Fruit fly (Drosophila melanogaster): ENCODE results near the gene mRpL20.

DNA sequence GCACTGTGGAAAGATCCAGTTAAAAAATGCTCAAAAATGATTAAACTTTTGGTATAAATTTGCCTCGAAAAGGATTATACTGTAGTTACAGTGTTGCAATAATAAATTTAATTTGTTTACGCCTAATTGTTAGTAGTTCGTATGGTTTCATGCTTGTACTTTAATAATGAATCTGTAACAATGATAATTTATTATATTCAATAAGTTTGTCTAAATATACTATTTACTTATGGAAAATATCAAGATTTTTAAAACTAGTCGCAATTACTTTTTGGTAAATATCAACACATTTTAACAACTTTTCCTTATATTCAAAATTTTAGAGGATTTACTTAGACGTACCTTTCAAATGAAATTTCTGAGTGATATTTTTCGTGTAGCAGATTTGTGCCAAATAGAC is 22.8 kb downstream of the mRpL20 start, which contains the start of gene CG11262:
- TF ChIP-seq h (optimal IDR thresholded peaks at IDR 0.05) (no peak), Myc (optimal IDR thresholded peaks at IDR 0.05) (no peak), psq (optimal IDR thresholded peaks at IDR 0.05) (no peak), Sin3A (optimal IDR thresholded peaks at IDR 0.05) (no peak)
